Fruit fly (Drosophila melanogaster) whole organism, embryonic: ENCODE results near the gene alphaCOP.
A peak's percentile ranks its signal among the peaks of the same experiment; 100 is the strongest.

Source experiments
- Atf-2 ChIP-seq: fragments of 200-800 bp; sonication (Bioruptor generic); optimal IDR thresholded peaks from 2 replicates; lab custom pipeline; 2016; ENCODE audit warnings: missing biosample characterization, missing genetic modification characterization
- BEAF-32 ChIP-seq: fragments of 200-800 bp; sonication (Bioruptor generic); optimal IDR thresholded peaks from 3 replicates; lab custom pipeline; 2017; ENCODE audit warnings: missing biosample characterization, missing genetic modification characterization, mild to moderate bottlenecking, moderate library complexity, missing genetic modification reagents
- CG10267 ChIP-seq: fragments of 200-800 bp; sonication (Bioruptor generic); optimal IDR thresholded peaks from 2 replicates; lab custom pipeline; 2018; ENCODE audit warnings: missing biosample characterization, mild to moderate bottlenecking, missing genetic modification characterization, moderate library complexity
- CG10321 ChIP-seq: fragments of 200-800 bp; sonication (Bioruptor generic); IDR thresholded peaks from 2 replicates; pipeline ENCODE4 v1.3.6; 2022; ENCODE audit warnings: missing biosample characterization, missing genetic modification characterization
- CG11398 ChIP-seq: fragments of 200-800 bp; sonication (Bioruptor generic); optimal IDR thresholded peaks from 2 replicates; lab custom pipeline; 2016; ENCODE audit warnings: missing biosample characterization, missing genetic modification characterization
- CG11723 ChIP-seq: fragments of 200-800 bp; sonication (Bioruptor generic); optimal IDR thresholded peaks from 2 replicates; lab custom pipeline; 2017; ENCODE audit warnings: missing biosample characterization, mild to moderate bottlenecking, missing genetic modification characterization
- CG13123 ChIP-seq: fragments of 200-800 bp; sonication (Bioruptor generic); optimal IDR thresholded peaks from 2 replicates; lab custom pipeline; 2016; ENCODE audit warnings: missing biosample characterization, missing genetic modification characterization
- CG13624 ChIP-seq: fragments of 200-800 bp; sonication (Bioruptor generic); optimal IDR thresholded peaks from 2 replicates; lab custom pipeline; 2016; ENCODE audit warnings: missing biosample characterization, missing genetic modification characterization
- CG14441 ChIP-seq: fragments of 200-800 bp; sonication (Bioruptor generic); IDR thresholded peaks from 2 replicates; pipeline ENCODE4 v1.3.6; 2022; ENCODE audit warnings: missing biosample characterization, missing genetic modification characterization
- CG1603 ChIP-seq: fragments of 200-800 bp; sonication (Bioruptor generic); optimal IDR thresholded peaks from 2 replicates; lab custom pipeline; 2019; ENCODE audit warnings: missing biosample characterization, mild to moderate bottlenecking, missing genetic modification characterization, moderate library complexity
- CG1647 ChIP-seq: fragments of 200-800 bp; sonication (Bioruptor generic); optimal IDR thresholded peaks from 3 replicates; lab custom pipeline; 2016; ENCODE audit warnings: missing biosample characterization, missing genetic modification characterization
- CG16813 ChIP-seq: fragments of 200-800 bp; sonication (Bioruptor generic); IDR thresholded peaks from 3 replicates; pipeline ENCODE4 v1.3.6; 2022; ENCODE audit warnings: missing biosample characterization, missing genetic modification characterization; ENCODE audit not compliant: partially characterized antibody
- CG16863 ChIP-seq: fragments of 200-800 bp; sonication (Bioruptor generic); optimal IDR thresholded peaks from 3 replicates; lab custom pipeline; 2016; ENCODE audit warnings: missing biosample characterization, missing genetic modification characterization
- CG17385 ChIP-seq: fragments of 200-800 bp; sonication (Bioruptor generic); optimal IDR thresholded peaks from 3 replicates; lab custom pipeline; 2018; ENCODE audit warnings: missing biosample characterization, mild to moderate bottlenecking, missing genetic modification characterization
- CG17829 ChIP-seq: fragments of 200-800 bp; optimal IDR thresholded peaks from 2 replicates; lab custom pipeline; 2019; ENCODE audit warnings: missing biosample characterization, mild to moderate bottlenecking, missing genetic modification characterization, moderate library complexity
- CG17912 ChIP-seq: fragments of 200-800 bp; sonication (Bioruptor generic); optimal IDR thresholded peaks from 2 replicates; lab custom pipeline; 2018; ENCODE audit warnings: missing biosample characterization, mild to moderate bottlenecking, missing genetic modification characterization
- CG2116 ChIP-seq: fragments of 200-800 bp; sonication (Bioruptor generic); optimal IDR thresholded peaks from 3 replicates; lab custom pipeline; 2018; ENCODE audit warnings: missing biosample characterization, mild to moderate bottlenecking, missing genetic modification characterization
- CG34422 ChIP-seq: fragments of 200-800 bp; sonication (Bioruptor generic); IDR thresholded peaks from 3 replicates; pipeline ENCODE4 v1.3.6; 2022; ENCODE audit warnings: missing biosample characterization, missing genetic modification characterization
- CG4360 ChIP-seq: fragments of 200-800 bp; sonication (Bioruptor generic); IDR thresholded peaks from 2 replicates; pipeline ENCODE4 v1.3.6; 2022; ENCODE audit warnings: missing biosample characterization, missing genetic modification characterization
- CG7963 ChIP-seq: fragments of 200-800 bp; sonication (Bioruptor generic); IDR thresholded peaks from 3 replicates; pipeline ENCODE4 v1.3.6; 2022; ENCODE audit warnings: missing biosample characterization, missing genetic modification characterization; ENCODE audit not compliant: partially characterized antibody
- CG9797 ChIP-seq: fragments of 200-800 bp; sonication (Bioruptor generic); optimal IDR thresholded peaks from 3 replicates; lab custom pipeline; 2018; ENCODE audit warnings: missing biosample characterization, mild to moderate bottlenecking, missing genetic modification characterization
- CG9876 ChIP-seq: fragments of 200-800 bp; sonication (Bioruptor generic); optimal IDR thresholded peaks from 2 replicates; lab custom pipeline; 2016; ENCODE audit warnings: missing biosample characterization, missing genetic modification characterization
- E2f2 ChIP-seq: fragments of 200-800 bp; sonication (Bioruptor generic); IDR thresholded peaks from 2 replicates; pipeline ENCODE4 v1.3.6; 2022; ENCODE audit warnings: missing biosample characterization, missing genetic modification characterization
- ERR ChIP-seq: fragments of 200-800 bp; sonication (Bioruptor generic); optimal IDR thresholded peaks from 2 replicates; lab custom pipeline; 2016; ENCODE audit warnings: missing biosample characterization, missing genetic modification characterization
- Ets97D ChIP-seq: fragments of 200-800 bp; sonication (Bioruptor generic); optimal IDR thresholded peaks from 3 replicates; lab custom pipeline; 2016; ENCODE audit warnings: missing biosample characterization, missing genetic modification characterization
- H2.0 ChIP-seq: fragments of 200-800 bp; sonication (Bioruptor generic); IDR thresholded peaks from 2 replicates; pipeline ENCODE4 v1.3.6; 2022; ENCODE audit warnings: missing biosample characterization, missing genetic modification characterization
- Hmr ChIP-seq: fragments of 200-800 bp; sonication (Bioruptor generic); optimal IDR thresholded peaks from 3 replicates; lab custom pipeline; 2017; ENCODE audit warnings: mild to moderate bottlenecking, missing biosample characterization, missing genetic modification reagents, missing genetic modification characterization
- Hr3 ChIP-seq: fragments of 200-800 bp; sonication (Bioruptor generic); optimal IDR thresholded peaks from 3 replicates; lab custom pipeline; 2016; ENCODE audit warnings: missing biosample characterization, missing genetic modification characterization
- Nf-YB ChIP-seq: fragments of 200-800 bp; sonication (Bioruptor generic); optimal IDR thresholded peaks from 3 replicates; lab custom pipeline; 2019; ENCODE audit warnings: missing biosample characterization, mild to moderate bottlenecking, missing genetic modification characterization, moderate library complexity
- Rfx ChIP-seq: fragments of 200-800 bp; sonication (Bioruptor generic); IDR thresholded peaks from 2 replicates; pipeline ENCODE4 v1.3.6; 2022; ENCODE audit warnings: missing biosample characterization, missing genetic modification characterization
- Xrp1 ChIP-seq: fragments of 200-800 bp; sonication (Bioruptor generic); IDR thresholded peaks from 2 replicates; pipeline ENCODE4 v1.3.6; 2022; ENCODE audit warnings: missing biosample characterization, missing genetic modification characterization
- amos ChIP-seq: fragments of 200-800 bp; sonication (Bioruptor generic); IDR thresholded peaks from 2 replicates; pipeline ENCODE4 v1.3.6; 2022; ENCODE audit warnings: missing biosample characterization, missing genetic modification characterization; ENCODE audit not compliant: partially characterized antibody
- az2 ChIP-seq: fragments of 200-800 bp; sonication (Bioruptor generic); optimal IDR thresholded peaks from 3 replicates; lab custom pipeline; 2016; ENCODE audit warnings: missing biosample characterization, missing genetic modification characterization
- dysf ChIP-seq: fragments of 200-800 bp; sonication (Bioruptor generic); IDR thresholded peaks from 3 replicates; pipeline ENCODE4 v1.3.6; 2022; ENCODE audit warnings: missing biosample characterization, missing genetic modification characterization
- gt ChIP-seq: fragments of 200-800 bp; sonication (Bioruptor generic); IDR thresholded peaks from 2 replicates; pipeline ENCODE4 v1.3.6; 2022; ENCODE audit warnings: missing biosample characterization, missing genetic modification characterization
- her ChIP-seq: fragments of 200-800 bp; sonication (Bioruptor generic); optimal IDR thresholded peaks from 2 replicates; lab custom pipeline; 2016; ENCODE audit warnings: missing biosample characterization, missing genetic modification characterization
- ken ChIP-seq: fragments of 200-800 bp; sonication (Bioruptor generic); IDR thresholded peaks from 3 replicates; pipeline ENCODE4 v1.3.6; 2022; ENCODE audit warnings: missing biosample characterization, missing genetic modification characterization
- lola ChIP-seq, 3 experiments: fragments of >200 bp in 2 of 3; fragments of 200-800 bp in 1 of 3; sonication (Bioruptor generic) in 1 of 3; optimal IDR thresholded peaks; 2 replicates each; lab custom pipeline; 2017 to 2019; ENCODE audit warnings: missing biosample characterization in 3 of 3, missing genetic modification characterization in 3 of 3, mild to moderate bottlenecking in 1 of 3, moderate library complexity in 1 of 3
- maf-S ChIP-seq: fragments of 200-800 bp; sonication (Bioruptor generic); optimal IDR thresholded peaks from 2 replicates; lab custom pipeline; 2016; ENCODE audit warnings: missing biosample characterization, missing genetic modification characterization
- org-1 ChIP-seq: fragments of 200-800 bp; sonication (Bioruptor generic); optimal IDR thresholded peaks from 2 replicates; lab custom pipeline; 2017; ENCODE audit warnings: missing biosample characterization, missing genetic modification characterization
- pfk ChIP-seq: fragments of 200-800 bp; sonication (Bioruptor generic); optimal IDR thresholded peaks from 2 replicates; lab custom pipeline; 2018; ENCODE audit warnings: missing biosample characterization, mild to moderate bottlenecking, missing genetic modification characterization, moderate library complexity
- pzg ChIP-seq: fragments of 200-800 bp; sonication (Bioruptor generic); optimal IDR thresholded peaks from 3 replicates; lab custom pipeline; 2018; ENCODE audit warnings: missing biosample characterization, mild to moderate bottlenecking, missing genetic modification characterization, moderate library complexity
- salm ChIP-seq: fragments of 200-800 bp; sonication (Bioruptor generic); optimal IDR thresholded peaks from 2 replicates; lab custom pipeline; 2018; ENCODE audit warnings: missing biosample characterization, mild to moderate bottlenecking, missing genetic modification characterization
- schlank ChIP-seq: fragments of 200-800 bp; sonication (Bioruptor generic); optimal IDR thresholded peaks from 2 replicates; lab custom pipeline; 2018; ENCODE audit warnings: missing biosample characterization, mild to moderate bottlenecking, missing genetic modification characterization
- sqz ChIP-seq: fragments of 200-800 bp; sonication (Bioruptor generic); optimal IDR thresholded peaks from 3 replicates; lab custom pipeline; 2018; ENCODE audit warnings: missing biosample characterization, mild to moderate bottlenecking, missing genetic modification characterization
- ssp ChIP-seq: fragments of 200-800 bp; sonication (Bioruptor generic); IDR thresholded peaks from 2 replicates; pipeline ENCODE4 v1.3.6; 2022; ENCODE audit warnings: missing biosample characterization, missing genetic modification characterization
- unc-4 ChIP-seq: fragments of 200-800 bp; sonication (Bioruptor generic); IDR thresholded peaks from 2 replicates; pipeline ENCODE4 v1.3.6; 2022; ENCODE audit warnings: missing biosample characterization, missing genetic modification characterization; ENCODE audit not compliant: partially characterized antibody
- vnd ChIP-seq: fragments of 200-800 bp; sonication (Bioruptor generic); IDR thresholded peaks from 3 replicates; pipeline ENCODE4 v1.3.6; 2022; ENCODE audit warnings: missing biosample characterization, missing genetic modification characterization; ENCODE audit not compliant: partially characterized antibody
- vvl ChIP-seq: fragments of 200-800 bp; sonication (Bioruptor generic); IDR thresholded peaks from 2 replicates; pipeline ENCODE4 v1.3.6; 2022; ENCODE audit warnings: missing biosample characterization, missing genetic modification characterization
- zf30C ChIP-seq: fragments of 200-800 bp; sonication (Bioruptor generic); optimal IDR thresholded peaks from 3 replicates; lab custom pipeline; 2018; ENCODE audit warnings: missing biosample characterization, mild to moderate bottlenecking, missing genetic modification characterization

alphaCOP gene

dm6 chr3L:1647276-1647919 is 2.4 kb upstream of the alphaCOP start, which contains the start of the genes CG17249 and Bro (continued):
- TF ChIP-seq Nf-YB (no peak), CG11398 (GFP tag; lab: Kevin White, UChicago) (no peak), pfk (no peak), CG9797 (GFP tag; lab: Kevin White, UChicago) (peak; percentile 62), Rfx (GFP tag; lab: Robert Waterston, UW) (peak; percentile 76), Atf-2 (GFP tag; lab: Kevin White, UChicago) (no peak), CG7963 (no peak), CG34422 (GFP tag; lab: Robert Waterston, UW) (peak; percentile 49; the same call in 1 of the 3 replicates), dysf (GFP tag; lab: Robert Waterston, UW) (no peak), CG1647 (GFP tag; lab: Kevin White, UChicago) (peak; percentile 15), CG10321 (GFP tag; lab: Robert Waterston, UW) (peak; percentile 28; the same call in 1 of the 2 replicates), CG2116 (peak; percentile 45), unc-4 (no peak), org-1 (GFP tag; lab: Kevin White, UChicago) (no peak), CG16863 (GFP tag; lab: Kevin White, UChicago) (peak; percentile 42), BEAF-32 (GFP tag; lab: Kevin White, UChicago) (peak; percentile 39), salm (tag; lab: Kevin White, UChicago) (no peak), CG17912 (GFP tag; lab: Kevin White, UChicago) (no peak), pzg (GFP tag; lab: Kevin White, UChicago) (peak; percentile 93), CG17385 (GFP tag; lab: Kevin White, UChicago) (peak; percentile 38), CG4360 (GFP tag; lab: Robert Waterston, UW) (no peak), CG11723 (GFP tag; lab: Kevin White, UChicago) (no peak), az2 (GFP tag; lab: Kevin White, UChicago) (peak; percentile 26), her (GFP tag; lab: Kevin White, UChicago) (peak; percentile 50), CG10267 (tag; lab: Kevin White, UChicago) (peak; percentile 98), E2f2 (GFP tag; lab: Robert Waterston, UW) (peak; percentile 97), CG9876 (GFP tag; lab: Kevin White, UChicago) (no peak), ssp (GFP tag; lab: Robert Waterston, UW) (no peak), Ets97D (GFP tag; lab: Kevin White, UChicago) (peak; percentile 78), ken (GFP tag; lab: Robert Waterston, UW) (peak; percentile 69), CG17829 (tag; lab: Kevin White, UChicago) (peak; percentile 3), lola (GFP tag; optimal IDR thresholded peaks at IDR 0.05; lab: Kevin White, UChicago) (no peak), CG16813 (no peak), maf-S (GFP tag; lab: Kevin White, UChicago) (peak; percentile 32), CG14441 (GFP tag; lab: Robert Waterston, UW) (no peak), Xrp1 (GFP tag; lab: Robert Waterston, UW) (no peak), sqz (GFP tag; lab: Kevin White, UChicago) (no peak), Hr3 (peak; percentile 21), CG13624 (GFP tag; lab: Kevin White, UChicago) (peak; percentile 97), H2.0 (GFP tag; lab: Robert Waterston, UW) (no peak), CG13123 (no peak), amos (GFP tag; lab: Robert Waterston, UW) (peak; percentile 41; the same call in 1 of the 2 replicates), ERR (GFP tag; lab: Kevin White, UChicago) (peak; percentile 59), vnd (GFP tag; lab: Robert Waterston, UW) (0 out of 3 replicates have a peak, but pooled peaks have one; percentile 10), vvl (GFP tag; lab: Robert Waterston, UW) (peak; percentile 72), zf30C (GFP tag; lab: Kevin White, UChicago) (no peak), schlank (tag; lab: Kevin White, UChicago) (no peak), Hmr (GFP tag; lab: Kevin White, UChicago) (peak; percentile 42), gt (no peak), CG1603 (peak; percentile 85)
